Worm (Caenorhabditis elegans): ENCODE results near the gene E02A10.4.

Gene E02A10.4

DNA sequence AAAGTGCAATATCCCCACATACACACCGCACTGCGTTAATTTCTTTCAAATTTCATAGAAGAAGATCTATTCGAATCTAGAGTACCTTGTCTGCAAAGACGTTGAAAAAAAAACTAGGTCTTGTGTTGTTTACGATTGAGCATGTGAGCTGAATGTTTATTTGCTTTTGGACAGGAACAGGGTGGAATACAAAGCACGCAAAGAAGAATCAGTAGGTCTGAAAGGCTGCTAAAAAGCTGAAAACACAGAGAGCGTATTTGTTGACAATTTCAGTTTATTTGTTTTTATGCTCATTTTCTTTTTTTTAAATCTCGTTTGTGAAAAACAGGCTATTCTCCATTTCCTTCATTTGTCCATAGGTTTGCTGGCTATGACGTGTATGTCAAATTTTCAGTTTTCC, 32.8 kb downstream of the E02A10.4 start:
- TF ChIP-seq ets-5 (GFP tag; IDR thresholded peaks at IDR 0.05) (no peak), fkh-10 (GFP tag; optimal IDR thresholded peaks at IDR 0.05) (no peak), pag-3 (tag; optimal IDR thresholded peaks at IDR 0.05; ENCODE audit: borderline replicate concordance, insufficient read depth) (no peak), sup-37 (GFP tag; optimal IDR thresholded peaks at IDR 0.05) (no peak), ztf-11 (tag; optimal IDR thresholded peaks at IDR 0.05) (no peak), nhr-20 (tag; optimal IDR thresholded peaks at IDR 0.05) (no peak), hlh-17 (GFP tag; optimal IDR thresholded peaks at IDR 0.05; ENCODE audit: borderline replicate concordance) (no peak), aly-2 (tag; optimal IDR thresholded peaks at IDR 0.05) (no peak), lsy-2 (tag; optimal IDR thresholded peaks at IDR 0.05) (no peak), nhr-47 (tag; optimal IDR thresholded peaks at IDR 0.05) (no peak), unc-62 (GFP tag; optimal IDR thresholded peaks at IDR 0.05) (no peak), nhr-19 (GFP tag; conservative IDR thresholded peaks at IDR 0.05) (no peak), lin-15B (tag; optimal IDR thresholded peaks at IDR 0.05) (no peak), unc-130 (tag; optimal IDR thresholded peaks at IDR 0.05) (no peak), skn-1 (tag; optimal IDR thresholded peaks at IDR 0.05) (no peak), mep-1 (tag; optimal IDR thresholded peaks at IDR 0.05) (no peak), mab-9 (GFP tag; IDR thresholded peaks at IDR 0.05) (no peak)

DNA sequence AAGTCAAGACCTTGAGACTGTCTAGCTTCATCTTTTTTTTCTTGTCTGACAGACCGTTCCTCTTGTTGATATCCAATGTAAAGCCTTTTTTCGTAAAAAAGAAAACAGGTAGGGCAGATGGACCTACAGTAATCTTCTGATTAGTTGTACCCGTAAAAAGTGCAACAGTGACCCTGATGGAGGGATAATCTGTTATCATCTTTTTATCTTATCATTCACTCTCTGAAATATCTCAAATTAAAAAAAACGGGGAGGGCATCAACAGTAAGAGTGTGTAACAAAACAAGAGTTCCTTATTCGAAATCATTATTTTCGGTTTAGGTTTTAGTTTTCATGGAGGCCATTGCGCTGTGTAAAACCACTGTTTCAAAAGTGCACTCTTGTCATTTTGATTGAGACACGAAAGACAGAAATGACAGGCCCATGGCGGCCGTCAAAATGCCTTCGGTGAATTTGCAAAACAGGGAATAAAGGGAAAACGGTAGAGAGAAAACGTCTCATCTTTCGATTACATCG, 34.1 kb downstream of the E02A10.4 start:
- no peak for TF ChIP-seq egl-27 (tag; optimal IDR thresholded peaks at IDR 0.05)
- peak; percentile 75 for TF ChIP-seq nhr-85 (tag)
- TF ChIP-seq nhr-47 (tag; optimal IDR thresholded peaks at IDR 0.05) = no peak
- TF ChIP-seq nhr-76 (tag; optimal IDR thresholded peaks at IDR 0.05) = no peak
- no peak for TF ChIP-seq irx-1 (tag; optimal IDR thresholded peaks at IDR 0.05)
- no peak for TF ChIP-seq hlh-4 (tag; optimal IDR thresholded peaks at IDR 0.05)
- TF ChIP-seq ztf-4 (tag; optimal IDR thresholded peaks at IDR 0.05) = no peak
- peak; percentile 49 for TF ChIP-seq lin-14 (GFP tag; optimal IDR thresholded peaks at IDR 0.05)
- no peak for TF ChIP-seq nhr-12 (tag; optimal IDR thresholded peaks at IDR 0.05)
- no peak for TF ChIP-seq skn-1 (tag; optimal IDR thresholded peaks at IDR 0.05)
- no peak for TF ChIP-seq nhr-11 (tag; optimal IDR thresholded peaks at IDR 0.05)
- no peak for TF ChIP-seq swsn-7 (tag; optimal IDR thresholded peaks at IDR 0.05)
- no peak for TF ChIP-seq snpc-4 (tag; optimal IDR thresholded peaks at IDR 0.05)
- no peak for TF ChIP-seq fkh-8 (tag; optimal IDR thresholded peaks at IDR 0.05)
- TF ChIP-seq sup-37 (GFP tag; optimal IDR thresholded peaks at IDR 0.05) = no peak
- peak; percentile 7 for TF ChIP-seq rnt-1 (tag; optimal IDR thresholded peaks at IDR 0.05)
- TF ChIP-seq nhr-90 (tag; optimal IDR thresholded peaks at IDR 0.05; ENCODE audit: poor library complexity) = no peak
- TF ChIP-seq blmp-1 (tag; optimal IDR thresholded peaks at IDR 0.05) = peak; percentile 92
- no peak for TF ChIP-seq elt-2 (tag; optimal IDR thresholded peaks at IDR 0.05)
- TF ChIP-seq lin-13 (GFP tag; optimal IDR thresholded peaks at IDR 0.05) = no peak
- peak; percentile 23 for TF ChIP-seq nhr-20 (tag; optimal IDR thresholded peaks at IDR 0.05)
- TF ChIP-seq aha-1 (tag; optimal IDR thresholded peaks at IDR 0.05) = no peak
- TF ChIP-seq nhr-19 (GFP tag; conservative IDR thresholded peaks at IDR 0.05) = no peak
- TF ChIP-seq lir-3 (tag; optimal IDR thresholded peaks at IDR 0.05; ENCODE audit: poor library complexity) = no peak
- TF ChIP-seq efl-1 (optimal IDR thresholded peaks at IDR 0.05) = no peak
- peak in 1 of 2 experiments; percentile 22 for TF ChIP-seq efl-1 (GFP tag; optimal IDR thresholded peaks at IDR 0.05 in 1 of 2)
- TF ChIP-seq nhr-84 (tag; optimal IDR thresholded peaks at IDR 0.05) = no peak
- TF ChIP-seq mab-9 (GFP tag; IDR thresholded peaks at IDR 0.05) = no peak
- TF ChIP-seq C16A3.4 (tag; optimal IDR thresholded peaks at IDR 0.05) = no peak
- no peak for TF ChIP-seq lin-35 (GFP tag; optimal IDR thresholded peaks at IDR 0.05)
- no peak for TF ChIP-seq nhr-28 (tag; optimal IDR thresholded peaks at IDR 0.05)
- TF ChIP-seq nhr-77 (tag; optimal IDR thresholded peaks at IDR 0.05) = no peak
- no peak for TF ChIP-seq sptf-1 (tag; optimal IDR thresholded peaks at IDR 0.05)
- no peak for TF ChIP-seq unc-30 (tag; optimal IDR thresholded peaks at IDR 0.05)
- no peak for TF ChIP-seq ceh-63 (GFP tag; optimal IDR thresholded peaks at IDR 0.05)
- no peak for TF ChIP-seq ets-5 (GFP tag; IDR thresholded peaks at IDR 0.05)
- TF ChIP-seq F16B12.6 (tag; optimal IDR thresholded peaks at IDR 0.05) = no peak
- TF ChIP-seq tbx-2 (tag; optimal IDR thresholded peaks at IDR 0.05) = no peak
- no peak for TF ChIP-seq egl-13 (tag; optimal IDR thresholded peaks at IDR 0.05)
- TF ChIP-seq fos-1 (tag; optimal IDR thresholded peaks at IDR 0.05) = no peak
- no peak for TF ChIP-seq fkh-10 (GFP tag; optimal IDR thresholded peaks at IDR 0.05)
- no peak for TF ChIP-seq ztf-11 (tag; optimal IDR thresholded peaks at IDR 0.05)
- no peak for TF ChIP-seq ceh-82 (tag; optimal IDR thresholded peaks at IDR 0.05)

Measured in whole organism, L1 larva.